Worm (Caenorhabditis elegans) whole organism, young adult: ENCODE measurements around the gene Y82E9BR.17.

Experiments used
- egrh-3 ChIP-seq: fragments of 200-800 bp; sonication (Bioruptor generic); IDR thresholded peaks from 2 replicates; pipeline ENCODE4 v1.3.6; 2022; ENCODE audit warnings: missing genetic modification reagents, missing genetic modification characterization, missing compliant biosample characterization
- gei-17 ChIP-seq: fragments of 200-800 bp; sonication (Bioruptor generic); optimal IDR thresholded peaks from 2 replicates; lab custom pipeline; 2018; ENCODE audit warnings: mild to moderate bottlenecking, missing genetic modification characterization, missing compliant biosample characterization
- him-1 ChIP-seq: sonication (generic microtip); optimal IDR thresholded peaks from 2 replicates; lab custom pipeline; 2016; ENCODE audit warnings: missing genotype, missing genetic modification reagents, missing genetic modification characterization, missing compliant biosample characterization
- hlh-26 ChIP-seq: fragments of 200-800 bp; sonication (Bioruptor generic); conservative IDR thresholded peaks from 2 replicates; pipeline ENCODE4 v1.3.6; 2022; ENCODE audit warnings: missing genetic modification reagents, missing genetic modification characterization, missing compliant biosample characterization
- lin-40 ChIP-seq: sonication (generic microtip); optimal IDR thresholded peaks from 2 replicates; lab custom pipeline; 2016; ENCODE audit warnings: missing genetic modification characterization, mild to moderate bottlenecking, missing compliant biosample characterization, missing genotype, missing genetic modification reagents
- unc-130 ChIP-seq: sonication (generic microtip); optimal IDR thresholded peaks from 2 replicates; lab custom pipeline; 2016; ENCODE audit warnings: missing genetic modification reagents, missing genetic modification characterization, missing compliant biosample characterization
- ztf-28 ChIP-seq: fragments of 200-800 bp; sonication (Bioruptor generic); IDR thresholded peaks from 2 replicates; pipeline ENCODE4 v1.3.6; 2022; ENCODE audit warnings: missing genetic modification reagents, missing genetic modification characterization, missing compliant biosample characterization

DNA sequence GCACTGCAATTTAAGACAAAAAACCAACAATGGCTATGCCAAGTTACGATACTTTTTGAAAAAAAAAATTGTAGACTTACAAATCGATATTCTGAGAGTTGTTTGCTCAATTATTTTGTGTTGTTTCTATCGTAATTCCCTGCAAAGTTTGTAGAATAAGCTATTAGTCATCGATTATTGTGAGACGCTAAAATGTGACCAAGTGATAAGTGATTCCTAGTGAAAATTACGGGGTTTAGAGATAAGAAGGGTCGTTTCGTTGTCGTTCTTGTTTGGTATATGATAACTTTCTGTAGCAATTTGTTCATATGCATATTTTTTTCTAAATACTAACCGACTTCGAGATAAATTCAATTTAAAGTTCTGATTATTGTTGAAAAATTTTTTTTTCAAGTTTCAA is 57.4 kb downstream of the Y82E9BR.17 start:
- no peak for TF ChIP-seq gei-17 (GFP tag; lab: Kevin White, UChicago)
- TF ChIP-seq unc-130 (GFP tag; lab: Kevin White, UChicago): no peak
- TF ChIP-seq him-1 (tag; lab: Kevin White, UChicago): no peak
- no peak for TF ChIP-seq hlh-26 (GFP tag; lab: Robert Waterston, UW)
- no peak for TF ChIP-seq ztf-28 (GFP tag; lab: Robert Waterston, UW)
- no peak for TF ChIP-seq lin-40 (tag; lab: Kevin White, UChicago)
- no peak for TF ChIP-seq egrh-3 (GFP tag; lab: Robert Waterston, UW)
